Worm (Caenorhabditis elegans): ENCODE measurements around the gene F44B9.2.
A peak's percentile ranks its signal among the peaks of the same experiment; 100 is the strongest.

Gene F44B9.2

ce11 chrIII:8020823-8021332 is 1.4 kb upstream of the F44B9.2 start, which contains the start of gene lin-36 (continued):
- peak; percentile 74 for TF ChIP-seq nhr-25 (tag; optimal IDR thresholded peaks at IDR 0.05)

- TF ChIP-seq unc-62 (GFP tag; optimal IDR thresholded peaks at IDR 0.05) (no peak), ama-1 (optimal IDR thresholded peaks at IDR 0.05) (no peak), gmeb-1 (tag; optimal IDR thresholded peaks at IDR 0.05) (no peak), lin-11 (tag; optimal IDR thresholded peaks at IDR 0.05) (no peak), alr-1 (tag; optimal IDR thresholded peaks at IDR 0.05) (no peak), peb-1 (tag; optimal IDR thresholded peaks at IDR 0.05) (no peak), sma-9 (GFP tag; optimal IDR thresholded peaks at IDR 0.05) (no peak), sma-9 (tag; optimal IDR thresholded peaks at IDR 0.05) (no peak), nhr-23 (tag; optimal IDR thresholded peaks at IDR 0.05) (no peak), dmd-4 (tag; optimal IDR thresholded peaks at IDR 0.05) (no peak), nhr-21 (tag; optimal IDR thresholded peaks at IDR 0.05) (no peak), ZK546.5 (tag; optimal IDR thresholded peaks at IDR 0.05) (no peak), egl-27 (tag; optimal IDR thresholded peaks at IDR 0.05) (no peak), nhr-12 (tag; optimal IDR thresholded peaks at IDR 0.05) (no peak), F13H6.1 (tag; optimal IDR thresholded peaks at IDR 0.05) (no peak), snpc-4 (tag; optimal IDR thresholded peaks at IDR 0.05) (no peak), nhr-6 (tag; optimal IDR thresholded peaks at IDR 0.05) (no peak), mbf-1 (tag; optimal IDR thresholded peaks at IDR 0.05) (no peak), mdl-1 (tag; optimal IDR thresholded peaks at IDR 0.05) (no peak), Y55F3AM.14 (GFP tag; optimal IDR thresholded peaks at IDR 0.05) (no peak)
Measured at ce11 chrIII:8027942-8028341, 5.7 kb downstream of the F44B9.2 start, which contains the start of gene mdt-30. Gene mdt-30, minus strand, starts transcription at chrIII:8028042.

DNA sequence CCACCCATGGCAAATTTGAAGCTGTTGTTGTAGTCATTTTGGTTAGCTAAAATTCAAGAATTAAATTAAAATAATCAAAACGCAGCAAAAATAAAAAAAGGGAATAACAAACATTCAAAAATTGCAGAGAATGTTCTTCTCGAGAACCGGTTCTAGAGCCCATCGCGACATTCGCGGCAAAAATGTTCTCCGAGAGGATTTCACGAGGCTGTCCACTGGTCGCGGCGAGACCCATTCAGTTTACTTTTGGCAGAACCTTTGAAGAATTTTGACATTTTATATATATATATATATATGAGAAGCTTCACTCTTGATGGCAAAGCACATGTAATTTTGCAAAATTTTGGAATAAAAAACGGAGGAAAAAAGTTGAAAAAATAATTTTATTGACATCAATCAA is 7.2 kb downstream of the F44B9.2 start, which contains the start of gene F44B9.8:
Gene F44B9.8, minus strand, starts transcription at position 163 of the 400 bp plus-strand sequence.
- TF ChIP-seq zag-1 (tag; optimal IDR thresholded peaks at IDR 0.05): no peak
- no peak for TF ChIP-seq nhr-6 (tag; optimal IDR thresholded peaks at IDR 0.05)
- peak; percentile 81 for TF ChIP-seq crh-2 (tag; optimal IDR thresholded peaks at IDR 0.05)
- peak; percentile 72 for TF ChIP-seq unc-55 (GFP tag; optimal IDR thresholded peaks at IDR 0.05)
- TF ChIP-seq lin-13 (GFP tag; optimal IDR thresholded peaks at IDR 0.05): peak; percentile 63
- no peak for TF ChIP-seq aly-2 (tag; optimal IDR thresholded peaks at IDR 0.05)
- TF ChIP-seq gmeb-1 (tag; optimal IDR thresholded peaks at IDR 0.05): peak; percentile 71
- peak; percentile 69 for TF ChIP-seq F13H6.1 (tag; optimal IDR thresholded peaks at IDR 0.05)
- peak; percentile 15 to 83 for TF ChIP-seq lsy-2 (tag; optimal IDR thresholded peaks at IDR 0.05)
- no peak for TF ChIP-seq snpc-4 (tag; optimal IDR thresholded peaks at IDR 0.05)
- TF ChIP-seq ZK546.5 (tag; optimal IDR thresholded peaks at IDR 0.05): no peak
- no peak for TF ChIP-seq unc-39 (tag; optimal IDR thresholded peaks at IDR 0.05)
- peak; percentile 75 for TF ChIP-seq nhr-25 (tag; optimal IDR thresholded peaks at IDR 0.05)
- no peak for TF ChIP-seq ztf-4 (tag; optimal IDR thresholded peaks at IDR 0.05)
- TF ChIP-seq sma-3 (GFP tag; optimal IDR thresholded peaks at IDR 0.05): peak; percentile 57
- TF ChIP-seq nhr-23 (tag; optimal IDR thresholded peaks at IDR 0.05): no peak
- peak; percentile 50 for TF ChIP-seq sma-9 (GFP tag; optimal IDR thresholded peaks at IDR 0.05)
- no peak for TF ChIP-seq sma-9 (tag; optimal IDR thresholded peaks at IDR 0.05)
- TF ChIP-seq blmp-1 (tag; optimal IDR thresholded peaks at IDR 0.05; ENCODE audit: insufficient read depth): peak; percentile 23
- no peak for TF ChIP-seq nhr-10 (tag; optimal IDR thresholded peaks at IDR 0.05)
- peak; percentile 38 for TF ChIP-seq fos-1 (tag; optimal IDR thresholded peaks at IDR 0.05)
- TF ChIP-seq sem-4 (tag; optimal IDR thresholded peaks at IDR 0.05): peak; percentile 40
- no peak for TF ChIP-seq nhr-11 (tag; optimal IDR thresholded peaks at IDR 0.05)
- no peak for TF ChIP-seq elt-3 (tag; optimal IDR thresholded peaks at IDR 0.05)
- no peak for TF ChIP-seq ceh-82 (tag; optimal IDR thresholded peaks at IDR 0.05)
- TF ChIP-seq C34F6.9 (tag; optimal IDR thresholded peaks at IDR 0.05): peak; percentile 41
- TF ChIP-seq elt-1 (tag; optimal IDR thresholded peaks at IDR 0.05): no peak

DNA sequence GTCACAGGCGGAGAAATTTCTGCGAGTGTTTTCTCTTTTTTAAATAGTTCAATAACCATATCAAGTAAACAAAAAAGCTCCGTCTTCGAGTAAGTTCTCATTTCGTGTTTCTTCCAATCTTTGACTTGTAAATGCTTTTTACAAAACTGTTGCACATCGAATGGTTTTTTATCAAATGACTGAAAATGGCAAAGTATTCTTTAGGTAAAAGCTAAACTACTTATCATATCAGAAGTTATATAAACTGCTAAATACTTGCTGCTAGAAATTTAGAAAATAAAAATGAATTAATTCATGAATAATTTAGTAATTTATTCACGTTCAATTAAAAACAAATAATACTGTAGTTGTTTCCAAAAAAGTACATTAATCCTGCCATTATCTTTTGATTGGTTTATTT is 8.7 kb downstream of the F44B9.2 start, which contains the start of gene F44B9.9:
Gene F44B9.9, minus strand, starts transcription at position 101 of the 400 bp plus-strand sequence.
- TF ChIP-seq blmp-1 (tag; optimal IDR thresholded peaks at IDR 0.05; ENCODE audit: insufficient read depth) (no peak), ztf-4 (tag; optimal IDR thresholded peaks at IDR 0.05) (no peak), nhr-12 (tag; optimal IDR thresholded peaks at IDR 0.05) (no peak)

Measured in whole organism, L2 larva.